Fruit fly (Drosophila melanogaster): ENCODE measurements around the gene CG5245.

Gene CG5245

dm6 chr3R:12451376-12451775 lies 22.0 kb downstream of the CG5245 start (continued):
- no peak for TF ChIP-seq prd (optimal IDR thresholded peaks at IDR 0.05)
- TF ChIP-seq prd (GFP tag; IDR thresholded peaks at IDR 0.05): peak; percentile 34; the same call in 1 of the 3 replicates
- TF ChIP-seq CG9609 (GFP tag; optimal IDR thresholded peaks at IDR 0.05): no peak
- TF ChIP-seq CG14441 (GFP tag; IDR thresholded peaks at IDR 0.05): peak; percentile 14; the same call in 1 of the 2 replicates
- no peak for TF ChIP-seq TFAM (GFP tag; optimal IDR thresholded peaks at IDR 0.05)
- TF ChIP-seq ara (GFP tag; IDR thresholded peaks at IDR 0.05): no peak
- no peak for TF ChIP-seq CG2889 (GFP tag; IDR thresholded peaks at IDR 0.05)
- no peak for TF ChIP-seq CG10431 (GFP tag; optimal IDR thresholded peaks at IDR 0.05)
- TF ChIP-seq her (GFP tag; optimal IDR thresholded peaks at IDR 0.05): no peak
- peak; percentile 41 for TF ChIP-seq CG4424 (GFP tag; optimal IDR thresholded peaks at IDR 0.05)
- TF ChIP-seq CG32772 (GFP tag; IDR thresholded peaks at IDR 0.05): 0 out of 2 replicates have a peak, but pooled peaks have one; percentile 29
- TF ChIP-seq wdn (GFP tag; IDR thresholded peaks at IDR 0.05): no peak
- no peak for TF ChIP-seq CrebB (tag; optimal IDR thresholded peaks at IDR 0.05)
- TF ChIP-seq ftz-f1 (GFP tag; optimal IDR thresholded peaks at IDR 0.05): no peak
- peak; percentile 4 for TF ChIP-seq CG7556 (GFP tag; optimal IDR thresholded peaks at IDR 0.05)
- TF ChIP-seq CG1603 (tag; optimal IDR thresholded peaks at IDR 0.05): peak; percentile 51
- TF ChIP-seq CG3407 (GFP tag; optimal IDR thresholded peaks at IDR 0.05): no peak
- peak; percentile 12 for TF ChIP-seq CG13296 (GFP tag; optimal IDR thresholded peaks at IDR 0.05)
- peak; percentile 16 for TF ChIP-seq cato (GFP tag; optimal IDR thresholded peaks at IDR 0.05; ENCODE audit: borderline replicate concordance)
- no peak for TF ChIP-seq yki (optimal IDR thresholded peaks at IDR 0.05)
- TF ChIP-seq Rfx (GFP tag; IDR thresholded peaks at IDR 0.05): peak; percentile 23; the same call in 1 of the 2 replicates
- TF ChIP-seq CG10543 (GFP tag; optimal IDR thresholded peaks at IDR 0.05): no peak
- peak in 1 of 2 experiments; percentile 22 for TF ChIP-seq dpn (GFP tag; optimal IDR thresholded peaks at IDR 0.05)
- TF ChIP-seq D19B (GFP tag; optimal IDR thresholded peaks at IDR 0.05): no peak
- no peak for TF ChIP-seq CG18764 (GFP tag; optimal IDR thresholded peaks at IDR 0.05)
- TF ChIP-seq CG2678 (tag; optimal IDR thresholded peaks at IDR 0.05): no peak
- peak; percentile 4 for TF ChIP-seq ems (GFP tag; optimal IDR thresholded peaks at IDR 0.05)
- no peak for TF ChIP-seq CG17186 (GFP tag; optimal IDR thresholded peaks at IDR 0.05)
- peak; percentile 40 for TF ChIP-seq PHDP (tag; optimal IDR thresholded peaks at IDR 0.05)
- TF ChIP-seq CG15479 (GFP tag; optimal IDR thresholded peaks at IDR 0.05): no peak
- peak; percentile 34 for TF ChIP-seq ind (GFP tag; optimal IDR thresholded peaks at IDR 0.05)
- peak; percentile 20 for TF ChIP-seq mam (GFP tag; optimal IDR thresholded peaks at IDR 0.05)
- TF ChIP-seq cwo (GFP tag; optimal IDR thresholded peaks at IDR 0.05): no peak
- peak; percentile 5 for TF ChIP-seq CG8924 (tag; optimal IDR thresholded peaks at IDR 0.05)
- no peak for TF ChIP-seq CG9797 (GFP tag; optimal IDR thresholded peaks at IDR 0.05)
- TF ChIP-seq CG17802 (tag; optimal IDR thresholded peaks at IDR 0.05): no peak
- peak; percentile 9 for TF ChIP-seq CG12071 (GFP tag; optimal IDR thresholded peaks at IDR 0.05)
- TF ChIP-seq shn (GFP tag; optimal IDR thresholded peaks at IDR 0.05): no peak
- TF ChIP-seq CG3281 (GFP tag; optimal IDR thresholded peaks at IDR 0.05): peak; percentile 14
- 0 out of 2 replicates have a peak, but pooled peaks have one; percentile 16 for TF ChIP-seq lmd (GFP tag; IDR thresholded peaks at IDR 0.05)
- no peak for TF ChIP-seq Bteb2 (GFP tag; optimal IDR thresholded peaks at IDR 0.05)
- TF ChIP-seq BtbVII (GFP tag; optimal IDR thresholded peaks at IDR 0.05): peak; percentile 13
- TF ChIP-seq al (GFP tag; IDR thresholded peaks at IDR 0.05): no peak
- no peak for TF ChIP-seq fd64A (GFP tag; optimal IDR thresholded peaks at IDR 0.05)
- no peak for TF ChIP-seq cad (GFP tag; optimal IDR thresholded peaks at IDR 0.05)
- TF ChIP-seq Ets65A (GFP tag): peak; percentile 49
- TF ChIP-seq kah (GFP tag; optimal IDR thresholded peaks at IDR 0.05): no peak
- peak; percentile 56 for TF ChIP-seq CG17359 (tag; optimal IDR thresholded peaks at IDR 0.05)
- TF ChIP-seq CG10147 (GFP tag; optimal IDR thresholded peaks at IDR 0.05): no peak
- TF ChIP-seq salm (tag; optimal IDR thresholded peaks at IDR 0.05): no peak
- peak; percentile 9 for TF ChIP-seq CG5245 (GFP tag; optimal IDR thresholded peaks at IDR 0.05)
- no peak for TF ChIP-seq CTCF (GFP tag; optimal IDR thresholded peaks at IDR 0.05)
- peak; percentile 45 for TF ChIP-seq Xrp1 (GFP tag; IDR thresholded peaks at IDR 0.05)

Data from whole organism, embryonic.